Worm (Caenorhabditis elegans) whole organism, midembryonic: ENCODE data around the gene math-6.

Experiments used
- T22C8.4 ChIP-seq: fragments of 200-800 bp; sonication (Bioruptor generic); IDR thresholded peaks from 2 replicates; pipeline ENCODE4 v1.3.6; 2022; ENCODE audit warnings: missing genetic modification characterization, missing compliant biosample characterization
- cog-1 ChIP-seq: sonication (generic microtip); optimal IDR thresholded peaks from 2 replicates; lab custom pipeline; 2016; ENCODE audit warnings: missing genetic modification characterization, missing compliant biosample characterization
- flt-1 ChIP-seq: fragments of 200-800 bp; sonication (Bioruptor generic); IDR thresholded peaks from 2 replicates; pipeline ENCODE4 v1.3.6; 2022; ENCODE audit warnings: missing genetic modification characterization, missing compliant biosample characterization
- klf-2 ChIP-seq: fragments of 200-800 bp; sonication (Bioruptor generic); conservative IDR thresholded peaks from 2 replicates; pipeline ENCODE4 v1.3.6; 2022; ENCODE audit warnings: missing genetic modification reagents, missing genetic modification characterization, missing compliant biosample characterization
- med-1 ChIP-seq: sonication (generic microtip); optimal IDR thresholded peaks from 2 replicates; lab custom pipeline; 2017; ENCODE audit warnings: missing genetic modification characterization, mild to moderate bottlenecking, missing compliant biosample characterization, antibody characterized with exemption, missing genetic modification reagents; ENCODE audit not compliant: insufficient read depth
- ref-1 ChIP-seq: fragments of 200-800 bp; sonication (Bioruptor generic); conservative IDR thresholded peaks from 2 replicates; pipeline ENCODE4 v1.3.6; 2022; ENCODE audit warnings: missing genetic modification reagents, missing genetic modification characterization, missing compliant biosample characterization
- tab-1 ChIP-seq: fragments of 200-800 bp; sonication (Bioruptor generic); IDR thresholded peaks from 2 replicates; pipeline ENCODE4 v1.3.6; 2022; ENCODE audit warnings: missing genetic modification characterization, missing compliant biosample characterization
- ztf-23 ChIP-seq: fragments of 200-800 bp; sonication (Bioruptor generic); IDR thresholded peaks from 2 replicates; pipeline ENCODE4 v1.3.6; 2022; ENCODE audit warnings: missing genetic modification reagents, missing genetic modification characterization, missing compliant biosample characterization
- ztf-29 ChIP-seq: fragments of 200-800 bp; sonication (Bioruptor generic); IDR thresholded peaks from 2 replicates; pipeline ENCODE4 v1.3.6; 2022; ENCODE audit warnings: missing genetic modification reagents, missing genetic modification characterization, missing compliant biosample characterization

The math-6 gene

DNA sequence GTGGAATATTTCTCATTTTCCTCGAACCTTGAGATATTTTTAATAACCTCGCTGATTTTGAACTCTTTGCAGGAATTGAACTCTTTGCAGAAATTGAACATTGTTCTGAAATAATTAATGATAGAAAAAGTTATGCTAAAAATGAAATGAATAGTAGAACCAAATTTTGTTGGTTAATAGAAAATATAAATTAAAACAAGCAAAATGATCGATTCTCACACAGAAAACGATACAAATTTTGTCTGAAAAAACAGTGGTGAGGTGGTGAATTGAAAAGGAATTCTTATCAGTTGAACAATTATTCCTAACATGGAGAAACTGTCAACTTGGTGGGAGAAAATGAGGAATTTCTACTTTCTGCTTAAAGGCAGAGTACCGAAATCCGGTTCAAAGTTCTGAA is at the start of gene math-6:
TSS of gene math-6 (minus strand) at position 101 of the 400 bp plus-strand sequence.
- TF ChIP-seq klf-2 (GFP tag; lab: Robert Waterston, UW) (no peak), T22C8.4 (no peak), med-1 (GFP tag; lab: Kevin White, UChicago) (no peak), flt-1 (GFP tag; lab: Robert Waterston, UW) (no peak), ztf-29 (GFP tag; lab: Robert Waterston, UW) (no peak), cog-1 (no peak), ztf-23 (GFP tag; lab: Robert Waterston, UW) (no peak), tab-1 (GFP tag; lab: Robert Waterston, UW) (no peak), ref-1 (no peak)

DNA sequence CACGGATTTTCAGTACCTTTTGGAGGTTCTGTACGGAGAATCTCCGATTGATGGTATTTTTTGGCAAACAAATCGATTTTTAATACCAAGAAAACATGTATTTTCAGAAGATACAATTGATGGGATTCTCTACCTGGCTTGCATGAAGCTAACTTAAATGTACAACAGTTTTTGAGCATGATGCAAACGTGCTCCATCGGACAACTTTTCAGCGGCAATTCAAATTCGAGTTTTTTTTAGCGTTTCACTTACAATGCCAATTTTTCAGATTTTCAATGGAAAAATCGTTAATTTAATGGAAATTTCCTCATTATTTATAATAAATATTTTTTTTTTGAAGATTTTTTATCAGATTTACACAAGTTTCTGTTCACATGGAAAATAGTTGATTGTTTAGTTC is 44.0 kb upstream of the math-6 start:
- TF ChIP-seq ref-1 (no peak), cog-1 (no peak), tab-1 (GFP tag; lab: Robert Waterston, UW) (no peak), med-1 (GFP tag; lab: Kevin White, UChicago) (no peak), ztf-23 (GFP tag; lab: Robert Waterston, UW) (no peak), flt-1 (GFP tag; lab: Robert Waterston, UW) (no peak), ztf-29 (GFP tag; lab: Robert Waterston, UW) (no peak), T22C8.4 (no peak), klf-2 (GFP tag; lab: Robert Waterston, UW) (no peak)

DNA sequence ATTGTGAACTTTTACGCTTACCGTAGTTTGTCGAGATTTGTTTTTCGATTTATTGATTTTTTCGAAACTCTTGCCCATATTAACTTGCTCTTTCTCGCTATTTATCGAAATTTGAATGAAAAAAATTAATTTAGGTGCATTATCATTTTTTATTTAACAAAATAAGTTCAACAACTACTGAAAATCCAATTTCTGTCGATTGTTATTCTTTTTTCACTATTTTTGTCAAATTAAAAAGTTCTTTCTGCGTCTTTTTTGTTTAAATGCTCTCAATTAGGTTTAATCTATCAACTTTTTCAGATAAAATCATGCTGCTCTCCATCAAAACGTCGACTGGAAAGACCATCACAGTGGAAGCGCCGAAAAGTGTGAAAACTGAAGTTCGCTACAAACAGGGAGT is 41.6 kb upstream of the math-6 start, which contains the start of gene F52C6.2:
TSS of gene F52C6.2 (plus strand) at position 301 of the 400 bp plus-strand sequence.
- TF ChIP-seq med-1 (GFP tag; lab: Kevin White, UChicago) (no peak), T22C8.4 (no peak), ref-1 (no peak), cog-1 (no peak), ztf-23 (GFP tag; lab: Robert Waterston, UW) (no peak), tab-1 (GFP tag; lab: Robert Waterston, UW) (no peak), ztf-29 (GFP tag; lab: Robert Waterston, UW) (no peak), flt-1 (GFP tag; lab: Robert Waterston, UW) (no peak), klf-2 (GFP tag; lab: Robert Waterston, UW) (no peak)

DNA sequence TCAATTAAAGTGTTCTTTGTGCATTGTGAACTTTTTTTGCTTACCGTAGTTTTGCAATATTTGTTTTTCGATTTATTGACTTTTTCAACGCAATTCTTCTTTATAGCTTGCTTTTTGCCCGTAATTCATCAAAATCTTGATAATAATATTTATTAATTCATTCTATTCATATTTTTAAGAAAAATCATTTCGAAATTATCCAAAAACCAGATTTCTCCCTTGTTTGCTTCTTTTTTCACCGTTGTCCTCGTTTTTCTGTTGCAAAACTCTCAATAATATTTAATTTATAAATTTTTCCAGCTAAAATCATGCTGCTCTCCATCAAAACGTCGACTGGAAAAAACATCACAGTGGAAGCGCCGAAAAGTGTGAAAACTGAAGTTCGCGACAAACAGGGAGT is 39.9 kb upstream of the math-6 start, which contains the start of gene F52C6.3:
TSS of gene F52C6.3 (plus strand) at position 301 of the 400 bp plus-strand sequence.
- no peak for TF ChIP-seq flt-1 (GFP tag; lab: Robert Waterston, UW)
- no peak for TF ChIP-seq cog-1
- TF ChIP-seq ztf-29 (GFP tag; lab: Robert Waterston, UW) = no peak
- no peak for TF ChIP-seq T22C8.4
- no peak for TF ChIP-seq tab-1 (GFP tag; lab: Robert Waterston, UW)
- no peak for TF ChIP-seq med-1 (GFP tag; lab: Kevin White, UChicago)
- TF ChIP-seq ref-1 = no peak
- no peak for TF ChIP-seq klf-2 (GFP tag; lab: Robert Waterston, UW)

DNA sequence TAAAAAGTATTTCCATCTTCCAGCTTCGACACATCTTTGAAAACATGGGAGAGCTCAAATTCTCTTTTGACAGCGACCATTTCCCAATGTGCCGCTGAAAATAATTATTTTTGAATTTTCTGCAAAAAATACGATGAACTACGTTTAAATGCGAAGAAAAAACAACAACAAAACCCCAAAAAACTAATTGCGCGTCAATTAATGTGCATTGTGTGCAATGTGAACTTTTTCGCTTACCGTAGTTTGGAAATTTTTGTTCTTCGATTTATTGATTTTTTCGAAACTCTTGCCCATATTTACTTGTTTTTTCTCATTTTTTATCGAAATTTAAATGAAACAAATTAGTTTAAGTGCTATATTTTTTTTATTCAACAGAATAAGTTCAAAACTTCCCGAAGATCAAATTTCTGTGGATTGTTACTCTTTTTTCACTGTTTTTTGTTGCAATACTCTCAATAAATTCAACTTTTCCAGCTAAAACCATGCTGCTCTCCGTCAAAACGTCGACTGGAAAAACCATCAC is 38.2 kb upstream of the math-6 start, which contains the start of the genes bath-2 and F52C6.4:
TSS of gene bath-2 (minus strand) at position 101 of the 523 bp plus-strand sequence.
TSS of gene F52C6.4 (plus strand) at position 473 of the 523 bp plus-strand sequence.
- TF ChIP-seq tab-1 (GFP tag; lab: Robert Waterston, UW) (no peak), T22C8.4 (no peak), ztf-23 (GFP tag; lab: Robert Waterston, UW) (no peak), ztf-29 (GFP tag; lab: Robert Waterston, UW) (no peak), med-1 (GFP tag; lab: Kevin White, UChicago) (no peak), flt-1 (GFP tag; lab: Robert Waterston, UW) (no peak), ref-1 (no peak), klf-2 (GFP tag; lab: Robert Waterston, UW) (no peak), cog-1 (no peak)

DNA sequence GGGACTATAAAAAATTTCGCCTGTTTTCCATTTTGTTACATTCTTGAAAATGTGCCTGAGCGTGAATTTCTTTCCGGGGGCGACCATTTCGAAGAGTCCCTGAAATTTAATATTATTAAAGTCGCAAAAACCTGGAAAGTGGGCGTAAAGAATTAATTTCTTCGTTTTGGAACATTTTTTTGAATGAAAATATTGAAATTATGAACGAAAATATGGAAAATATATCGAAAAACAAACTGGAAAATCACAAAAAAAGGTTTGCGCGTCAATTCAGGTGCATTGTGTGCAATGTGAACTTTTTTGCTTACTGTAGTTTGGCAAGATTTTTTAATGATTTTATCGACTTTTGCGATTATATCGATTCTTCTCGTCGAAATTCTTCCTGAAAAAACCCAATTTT is 36.5 kb upstream of the math-6 start, which contains the start of gene bath-7:
TSS of gene bath-7 (minus strand) at position 101 of the 400 bp plus-strand sequence.
- TF ChIP-seq tab-1 (GFP tag; lab: Robert Waterston, UW) = no peak
- no peak for TF ChIP-seq med-1 (GFP tag; lab: Kevin White, UChicago)
- no peak for TF ChIP-seq T22C8.4
- TF ChIP-seq klf-2 (GFP tag; lab: Robert Waterston, UW) = no peak
- TF ChIP-seq ref-1 = no peak
- no peak for TF ChIP-seq ztf-23 (GFP tag; lab: Robert Waterston, UW)
- no peak for TF ChIP-seq cog-1
- TF ChIP-seq ztf-29 (GFP tag; lab: Robert Waterston, UW) = no peak
- TF ChIP-seq flt-1 (GFP tag; lab: Robert Waterston, UW) = no peak

DNA sequence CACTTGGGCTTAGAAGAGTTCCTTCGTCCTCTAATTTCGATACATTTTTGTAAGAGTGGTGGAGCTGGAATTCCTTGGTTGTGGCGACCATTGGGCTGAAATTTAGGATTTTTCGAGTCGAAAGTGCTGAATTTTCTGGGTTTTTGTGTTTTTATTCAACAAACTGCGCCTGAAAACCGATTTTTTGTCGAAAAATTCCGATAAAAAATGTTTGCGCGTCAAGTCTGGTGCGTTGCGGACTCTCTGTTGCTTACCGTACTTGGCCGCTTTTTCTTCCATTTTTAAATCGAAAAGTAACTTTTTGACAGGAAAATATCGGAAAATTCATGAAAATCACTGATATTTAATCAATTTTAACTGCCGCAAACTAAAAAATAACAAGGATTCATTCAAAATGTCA is 33.3 kb upstream of the math-6 start, which contains the start of gene bath-4:
TSS of gene bath-4 (minus strand) at position 101 of the 400 bp plus-strand sequence.
- TF ChIP-seq ztf-23 (GFP tag; lab: Robert Waterston, UW) (no peak), tab-1 (GFP tag; lab: Robert Waterston, UW) (no peak), med-1 (GFP tag; lab: Kevin White, UChicago) (no peak), ztf-29 (GFP tag; lab: Robert Waterston, UW) (no peak), flt-1 (GFP tag; lab: Robert Waterston, UW) (no peak), cog-1 (no peak), T22C8.4 (no peak), ref-1 (no peak), klf-2 (GFP tag; lab: Robert Waterston, UW) (no peak)

DNA sequence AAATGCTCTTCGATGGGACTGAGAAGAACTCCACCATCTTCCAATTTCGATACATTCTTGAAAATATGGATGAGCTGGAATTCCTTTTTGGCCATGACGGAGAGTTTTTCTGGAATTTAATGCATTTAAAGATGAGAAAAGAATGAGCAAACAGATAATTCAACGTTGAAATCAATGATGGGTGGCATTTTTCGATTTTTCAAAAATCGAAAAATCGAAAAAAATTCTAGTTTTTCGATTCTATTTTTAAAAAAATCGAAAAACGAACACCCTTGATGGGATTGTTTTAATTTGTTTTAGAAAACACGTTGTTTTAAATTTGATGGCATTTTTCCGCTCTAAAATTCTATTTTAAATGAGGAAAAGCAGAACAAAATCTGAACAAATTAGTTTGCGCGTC is 28.2 kb upstream of the math-6 start, which contains the start of gene math-31:
TSS of gene math-31 (minus strand) at position 101 of the 400 bp plus-strand sequence.
- TF ChIP-seq tab-1 (GFP tag; lab: Robert Waterston, UW) (no peak), ztf-23 (GFP tag; lab: Robert Waterston, UW) (no peak), flt-1 (GFP tag; lab: Robert Waterston, UW) (no peak), ztf-29 (GFP tag; lab: Robert Waterston, UW) (no peak), klf-2 (GFP tag; lab: Robert Waterston, UW) (no peak), T22C8.4 (no peak), cog-1 (no peak), med-1 (GFP tag; lab: Kevin White, UChicago) (no peak), ref-1 (no peak)

DNA sequence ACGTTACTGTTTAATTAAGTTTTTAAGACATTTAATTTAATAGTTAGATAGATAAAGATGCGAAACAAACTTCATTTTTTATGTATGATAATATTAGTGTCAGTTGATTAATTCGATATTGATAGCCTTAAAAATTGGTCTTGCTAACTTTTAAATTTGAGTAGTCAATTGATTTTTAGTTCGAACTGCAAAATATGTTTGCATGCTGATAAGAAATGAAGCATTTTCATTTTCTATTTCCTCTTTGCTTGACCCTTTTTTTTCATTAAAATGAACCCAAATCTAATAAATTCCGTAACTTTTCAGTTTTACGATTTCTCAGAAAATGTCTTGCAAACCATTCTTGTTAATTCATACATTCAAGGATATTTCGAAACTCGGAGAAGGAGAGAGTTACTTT is 20.6 kb upstream of the math-6 start, which contains the start of gene math-22:
TSS of gene math-22 (plus strand) at position 301 of the 400 bp plus-strand sequence.
- no peak for TF ChIP-seq ref-1
